Worm (Caenorhabditis elegans) whole organism, L4/young adult: ENCODE data around the gene Y51H7C.10.

Source experiments
- W03F9.2 ChIP-seq: fragments of 150-350 bp; optimal IDR thresholded peaks from 2 replicates; lab custom pipeline; 2014; ENCODE audit warnings: missing biosample characterization, missing genetic modification characterization
- him-1 ChIP-seq: sonication (generic microtip); optimal IDR thresholded peaks from 2 replicates; lab custom pipeline; 2016; ENCODE audit warnings: missing genotype, missing genetic modification reagents, missing genetic modification characterization, missing compliant biosample characterization

- TF ChIP-seq him-1 (tag; lab: Kevin White, UChicago) (no peak), W03F9.2 (tag; lab: Kevin White, UChicago) (no peak)
These were observed 41.9 kb downstream of the Y51H7C.10 start, which contains the start of gene F54D12.9 for ce11 chrII:1381618-1382017.
